Worm (Caenorhabditis elegans) whole organism, mixed stage, embryonic: ENCODE data around the gene crh-1.

ENCODE experiments used
- nhr-28 ChIP-seq: fragments of 150-350 bp; optimal IDR thresholded peaks from 2 replicates; lab custom pipeline; 2014; ENCODE audit warnings: missing biosample characterization, missing genetic modification characterization
- pha-4 ChIP-seq: fragments of 150-350 bp; optimal IDR thresholded peaks from 2 replicates; lab custom pipeline; 2018; ENCODE audit warnings: missing biosample characterization, missing genetic modification reagents, missing genetic modification characterization
- sptf-1 ChIP-seq: sonication (generic microtip); optimal IDR thresholded peaks from 2 replicates; lab custom pipeline; 2017; ENCODE audit warnings: mild to moderate bottlenecking, missing genetic modification characterization, moderate library complexity, missing compliant biosample characterization
- unc-62 ChIP-seq: fragments of 150-350 bp; optimal IDR thresholded peaks from 2 replicates; lab custom pipeline; 2014; ENCODE audit warnings: missing biosample characterization, missing genetic modification reagents, missing genetic modification characterization
- ztf-11 ChIP-seq: fragments of 150-350 bp; optimal IDR thresholded peaks from 2 replicates; lab custom pipeline; 2014; ENCODE audit warnings: missing biosample characterization, missing genetic modification characterization

DNA sequence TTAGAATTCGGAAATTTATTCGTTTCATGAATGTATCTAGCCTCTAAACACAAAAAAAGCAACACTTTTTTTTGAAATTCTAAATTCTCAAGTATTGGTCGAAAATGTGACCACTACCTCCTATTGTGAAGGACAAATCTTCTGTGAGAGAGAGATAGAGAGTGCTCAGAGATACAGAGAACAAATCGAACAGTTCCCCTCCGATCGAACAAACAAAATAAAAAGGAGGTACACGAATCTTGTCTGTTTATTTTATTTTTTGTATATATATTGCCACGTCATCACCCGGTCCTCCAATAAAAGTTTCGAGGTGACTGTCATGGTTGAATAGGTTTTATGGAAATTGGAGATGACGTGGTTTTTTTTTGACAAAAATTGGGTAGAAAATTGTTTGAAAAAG, 83.3 kb downstream of the crh-1 start:
- no peak for TF ChIP-seq ztf-11 (tag; lab: Kevin White, UChicago)
- TF ChIP-seq nhr-28 (tag; lab: Kevin White, UChicago) = no peak
- TF ChIP-seq unc-62 (GFP tag; lab: Kevin White, UChicago) = no peak
- no peak for TF ChIP-seq pha-4 (tag; lab: Kevin White, UChicago)
- no peak for TF ChIP-seq sptf-1 (tag; lab: Kevin White, UChicago)
